Worm (Caenorhabditis elegans) whole organism, L4/young adult: ENCODE data around the gene R03H10.6.
"Not testable (repeated sequence)": the region's sequence is repeated elsewhere in the genome, so short reads cannot be mapped to it uniquely, and the experiment has no call there.

Source experiments
- W03F9.2 ChIP-seq: fragments of 150-350 bp; optimal IDR thresholded peaks from 2 replicates; lab custom pipeline; 2014; ENCODE audit warnings: missing biosample characterization, missing genetic modification characterization
- dao-5 ChIP-seq: sonication (generic microtip); optimal IDR thresholded peaks from 2 replicates; lab custom pipeline; 2016; ENCODE audit warnings: missing genotype, missing genetic modification characterization, moderate library complexity, missing compliant biosample characterization
- him-1 ChIP-seq: sonication (generic microtip); optimal IDR thresholded peaks from 2 replicates; lab custom pipeline; 2016; ENCODE audit warnings: missing genotype, missing genetic modification reagents, missing genetic modification characterization, missing compliant biosample characterization

R03H10.6 gene

DNA sequence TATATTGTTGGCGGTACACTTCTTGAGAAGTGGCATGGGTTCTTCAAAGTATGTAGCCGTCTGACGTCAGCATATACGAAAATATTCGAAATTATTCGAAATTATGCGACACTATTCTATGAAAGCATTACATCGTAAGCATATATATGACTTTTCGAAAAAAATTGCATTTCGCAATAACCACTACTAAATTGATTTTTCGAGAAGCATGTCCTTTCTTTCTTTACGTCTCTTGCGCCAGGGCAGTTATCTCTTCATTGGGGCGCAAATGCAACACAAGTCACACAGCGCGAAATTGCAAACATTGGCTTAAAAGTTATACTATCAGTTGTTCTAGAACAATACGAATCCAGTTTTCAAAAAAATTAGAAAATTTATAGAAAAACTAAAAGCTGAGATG, 544 bp upstream of the R03H10.6 start:
- TF ChIP-seq him-1 (tag; lab: Kevin White, UChicago), result no peak
- no peak for TF ChIP-seq W03F9.2
- no peak for TF ChIP-seq dao-5 (tag; lab: Kevin White, UChicago)

DNA sequence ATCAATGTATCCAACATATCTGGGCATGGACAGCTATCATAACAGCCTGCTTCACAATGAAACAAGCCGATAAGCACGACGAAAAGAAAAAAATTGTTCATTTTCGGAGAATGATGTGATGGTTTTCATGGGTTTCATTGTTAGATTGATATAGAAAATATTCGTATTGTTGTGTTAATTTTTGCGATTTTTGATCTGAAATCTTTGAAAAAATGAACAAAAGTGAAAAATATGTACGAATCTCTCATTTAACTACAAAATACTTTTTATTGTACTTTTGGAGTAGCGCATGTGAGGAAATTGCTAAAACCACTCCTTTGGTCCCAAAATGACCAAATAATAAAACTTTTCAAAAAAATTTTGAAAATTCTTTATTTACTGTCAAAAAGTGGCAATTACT, 2.8 kb downstream of the R03H10.6 start, which contains the start of gene R03H10.5:
Gene R03H10.5, minus strand, starts transcription at position 101 of the 400 bp plus-strand sequence.
- no peak for TF ChIP-seq dao-5 (tag; lab: Kevin White, UChicago)
- TF ChIP-seq him-1 (tag; lab: Kevin White, UChicago), result no peak

DNA sequence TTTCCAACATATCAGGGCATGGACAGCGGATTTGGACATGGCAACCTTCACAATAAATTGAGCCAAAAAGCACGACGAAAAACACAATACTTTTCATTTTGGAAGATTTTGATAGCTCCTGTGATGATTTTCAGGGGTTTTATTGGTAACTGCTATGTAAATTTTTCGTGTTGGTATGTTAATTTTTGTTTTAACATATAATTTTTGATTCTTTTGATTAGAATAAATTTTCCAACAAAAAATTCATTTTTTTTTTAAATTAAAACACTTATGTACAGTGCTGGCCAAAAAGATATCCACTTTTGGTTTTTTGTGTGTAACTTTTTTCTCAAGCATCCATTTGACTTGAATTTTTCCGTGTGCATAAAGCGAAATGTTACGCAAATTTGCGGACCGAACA, 4.9 kb downstream of the R03H10.6 start, which contains the start of gene R03H10.4:
Gene R03H10.4, minus strand, starts transcription at position 101 of the 400 bp plus-strand sequence.
- TF ChIP-seq W03F9.2; dao-5 (tag; lab: Kevin White, UChicago); him-1 (tag; lab: Kevin White, UChicago): not testable (repeated sequence)

DNA sequence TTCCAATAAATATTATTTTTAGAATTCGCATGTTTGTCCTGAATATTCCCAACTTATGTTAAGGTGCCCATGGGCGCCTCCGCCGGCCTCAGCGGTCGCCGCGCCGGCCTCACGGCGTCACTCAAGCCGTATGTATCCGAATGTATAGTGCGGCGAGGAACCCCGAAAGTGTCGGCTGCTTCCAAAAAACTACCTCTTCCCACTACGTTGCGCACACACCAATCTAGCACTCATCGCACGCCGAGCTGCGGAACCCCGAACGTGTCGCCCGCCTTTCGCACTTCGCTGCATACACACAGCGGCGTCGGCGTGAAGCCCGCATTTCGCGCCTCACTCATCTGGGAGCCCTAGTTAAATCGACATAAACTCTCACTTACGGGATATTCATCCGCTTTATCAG, 5.5 kb downstream of the R03H10.6 start:
- TF ChIP-seq dao-5 (tag; lab: Kevin White, UChicago) (no peak), W03F9.2 (no peak), him-1 (tag; lab: Kevin White, UChicago) (no peak)

DNA sequence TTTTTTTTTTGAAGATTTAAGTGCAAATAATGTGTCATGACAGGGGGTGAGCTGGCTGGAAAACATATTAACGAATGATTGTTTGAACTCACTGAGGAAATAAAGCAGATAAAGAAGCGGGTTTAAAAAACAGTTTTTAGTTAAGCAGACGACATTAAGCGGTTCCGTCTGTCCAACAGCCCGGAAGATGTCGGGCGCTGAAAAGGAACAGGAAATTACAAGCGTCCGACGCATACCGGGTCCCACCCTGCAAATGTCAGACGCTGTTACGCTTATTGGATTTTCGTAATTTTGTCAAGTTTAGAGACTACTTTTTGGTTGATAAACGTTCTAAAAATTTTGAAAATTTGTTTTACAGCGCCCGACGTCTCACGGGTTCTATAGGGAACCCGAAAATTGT, 13.7 kb downstream of the R03H10.6 start:
- TF ChIP-seq W03F9.2 (no peak), him-1 (tag; lab: Kevin White, UChicago) (no peak), dao-5 (tag; lab: Kevin White, UChicago) (no peak)

DNA sequence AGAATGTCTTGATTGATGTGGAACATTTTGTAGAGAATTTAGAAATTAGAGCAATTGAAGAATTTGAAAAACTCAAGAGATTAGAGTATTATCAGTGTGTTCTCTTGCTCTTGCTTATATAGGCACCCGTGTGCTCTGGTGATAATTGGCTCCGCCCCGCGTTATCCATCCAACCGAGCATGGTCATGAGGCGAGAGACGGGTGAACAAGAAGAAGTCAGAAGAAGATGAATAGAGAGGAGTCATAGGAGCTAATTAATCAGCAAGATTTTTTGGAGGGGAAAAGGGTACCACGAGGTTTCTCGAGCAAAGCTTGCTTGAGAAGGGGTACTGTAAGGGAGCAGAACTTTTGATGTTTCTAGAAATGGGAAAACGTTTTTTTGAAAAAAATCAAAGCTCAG, 15.5 kb downstream of the R03H10.6 start:
- TF ChIP-seq him-1 (tag; lab: Kevin White, UChicago), result no peak
- TF ChIP-seq W03F9.2, result no peak
- no peak for TF ChIP-seq dao-5 (tag; lab: Kevin White, UChicago)

DNA sequence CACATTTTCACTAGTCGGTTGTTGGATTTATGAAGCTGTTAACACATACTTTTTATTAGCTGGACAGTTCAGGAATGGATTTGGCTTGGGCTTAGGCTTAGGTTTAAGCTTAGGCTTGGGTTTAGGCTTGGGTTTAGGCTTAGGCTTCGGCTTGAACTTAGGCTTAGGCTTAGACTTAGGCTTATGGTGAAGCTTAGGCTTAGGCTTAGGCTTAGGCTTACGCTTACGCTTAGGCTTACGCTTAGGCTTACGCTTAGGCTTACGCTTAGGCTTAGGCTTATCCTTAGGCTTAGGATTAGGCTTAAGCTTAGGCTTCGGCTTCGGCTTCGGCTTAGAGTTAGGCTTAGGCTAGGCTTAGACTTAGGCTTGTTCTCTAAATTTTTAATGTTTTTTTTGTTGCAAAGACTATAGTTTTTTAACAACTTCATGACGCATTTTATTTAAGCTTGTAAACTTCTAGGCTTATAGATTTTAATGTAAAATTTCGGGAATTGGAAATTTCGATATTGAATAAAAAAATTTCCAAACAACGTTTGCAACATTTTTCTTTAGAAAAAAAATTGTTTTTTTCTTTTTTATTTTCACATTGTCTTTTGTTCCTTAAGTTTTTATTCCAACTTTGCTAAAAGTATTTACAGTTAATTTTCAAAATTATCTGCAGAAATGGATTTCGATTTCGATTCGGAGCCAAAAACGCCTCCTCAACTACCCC, 18.0 kb downstream of the R03H10.6 start, which contains the start of gene R03H10.2:
Gene R03H10.2, plus strand, starts transcription at position 662 of the 712 bp plus-strand sequence.
- TF ChIP-seq dao-5 (tag; lab: Kevin White, UChicago) (no peak), W03F9.2 (no peak), him-1 (tag; lab: Kevin White, UChicago) (no peak)

DNA sequence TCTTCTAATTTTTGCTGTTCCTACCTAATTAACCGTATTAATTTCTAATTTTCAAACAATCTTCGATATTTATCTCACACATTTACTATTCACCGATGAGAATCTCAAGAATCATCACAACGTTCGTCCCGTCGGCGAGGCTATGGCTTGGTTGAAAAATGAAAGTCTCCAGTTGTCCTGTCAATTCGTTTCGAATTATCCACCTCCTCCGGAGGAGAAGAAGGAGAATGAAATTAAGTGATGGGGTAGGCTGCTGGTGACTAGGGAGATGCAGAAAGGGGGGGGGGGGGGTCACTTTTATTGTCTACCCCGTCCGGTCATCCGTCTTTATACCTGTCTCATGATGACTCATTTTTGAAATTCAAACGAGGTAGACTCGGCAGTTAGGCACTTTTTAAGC, 20.4 kb downstream of the R03H10.6 start:
- TF ChIP-seq W03F9.2 (no peak), dao-5 (tag; lab: Kevin White, UChicago) (no peak), him-1 (tag; lab: Kevin White, UChicago) (no peak)

DNA sequence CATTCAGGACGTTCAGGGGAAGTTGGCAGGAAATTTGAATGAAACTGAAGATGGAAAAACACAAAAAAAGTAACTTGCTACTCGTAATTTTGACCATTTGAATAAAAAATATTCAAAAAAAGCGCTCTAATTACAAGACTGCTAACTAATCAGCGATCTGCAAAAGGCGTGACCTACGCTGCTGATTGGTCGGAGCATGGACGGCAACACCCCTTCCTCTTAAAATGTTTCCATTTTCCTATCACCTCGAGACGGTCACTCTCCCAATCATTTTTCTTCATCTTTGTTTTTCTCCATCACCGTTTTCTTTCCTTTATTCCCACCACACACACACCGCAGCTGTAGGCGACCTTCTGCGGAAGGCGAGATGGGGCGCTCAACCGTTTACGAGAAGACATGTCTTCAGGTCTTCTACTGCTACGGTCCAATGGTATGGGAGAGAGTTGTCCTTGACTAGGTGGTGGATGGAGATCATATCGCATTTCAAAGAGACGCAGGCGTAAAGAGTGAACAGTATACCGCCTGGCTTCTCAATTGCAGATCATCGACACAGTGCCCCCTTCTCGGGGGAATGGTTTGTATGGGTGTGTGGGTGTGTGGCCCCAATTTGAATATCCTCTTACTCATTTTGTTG, 21.7 kb downstream of the R03H10.6 start:
- no peak for TF ChIP-seq dao-5 (tag; lab: Kevin White, UChicago)
- no peak for TF ChIP-seq W03F9.2
- TF ChIP-seq him-1 (tag; lab: Kevin White, UChicago), result no peak

DNA sequence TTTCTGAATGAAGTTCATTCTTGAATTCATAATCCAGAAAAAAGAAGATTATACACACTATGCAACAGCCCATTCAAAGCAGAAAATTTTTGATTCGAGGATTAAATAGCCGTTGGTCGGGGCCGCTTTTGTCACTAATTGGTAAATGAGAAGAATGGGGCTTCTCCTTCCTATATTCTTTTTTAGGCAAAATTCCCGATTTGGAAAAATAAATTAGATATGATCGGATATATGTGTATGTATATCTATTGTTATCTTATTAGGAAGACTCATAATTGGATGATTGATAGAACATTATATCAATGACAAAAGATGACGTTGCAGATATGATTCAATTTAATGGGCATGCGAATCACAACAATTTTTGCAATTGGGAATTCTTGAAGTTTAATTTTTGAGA, 23.1 kb downstream of the R03H10.6 start:
- TF ChIP-seq W03F9.2 (no peak), him-1 (tag; lab: Kevin White, UChicago) (no peak), dao-5 (tag; lab: Kevin White, UChicago) (no peak)

DNA sequence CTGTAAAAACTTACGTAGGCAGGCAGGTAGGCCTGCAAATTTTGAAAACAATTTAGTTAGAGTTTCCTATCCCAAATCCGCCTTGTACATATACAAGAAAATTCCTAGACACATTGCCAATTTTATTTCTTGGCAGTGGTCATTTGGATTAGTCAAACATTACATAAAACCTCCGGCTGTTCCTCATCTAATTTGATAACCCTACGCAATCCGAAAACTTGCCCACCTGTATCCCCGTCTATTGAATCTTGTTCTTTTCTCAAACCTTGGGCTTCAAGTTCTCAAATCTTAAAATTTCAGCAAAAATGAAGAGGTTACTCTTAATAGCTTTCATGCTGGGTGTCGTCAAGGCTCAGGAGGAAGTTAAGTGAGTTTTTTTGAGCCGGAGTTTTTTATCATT, 27.3 kb downstream of the R03H10.6 start, which contains the start of gene F56D3.1:
Gene F56D3.1, plus strand, starts transcription at position 301 of the 400 bp plus-strand sequence.
- TF ChIP-seq him-1 (tag; lab: Kevin White, UChicago) (no peak), dao-5 (tag; lab: Kevin White, UChicago) (no peak), W03F9.2 (no peak)

DNA sequence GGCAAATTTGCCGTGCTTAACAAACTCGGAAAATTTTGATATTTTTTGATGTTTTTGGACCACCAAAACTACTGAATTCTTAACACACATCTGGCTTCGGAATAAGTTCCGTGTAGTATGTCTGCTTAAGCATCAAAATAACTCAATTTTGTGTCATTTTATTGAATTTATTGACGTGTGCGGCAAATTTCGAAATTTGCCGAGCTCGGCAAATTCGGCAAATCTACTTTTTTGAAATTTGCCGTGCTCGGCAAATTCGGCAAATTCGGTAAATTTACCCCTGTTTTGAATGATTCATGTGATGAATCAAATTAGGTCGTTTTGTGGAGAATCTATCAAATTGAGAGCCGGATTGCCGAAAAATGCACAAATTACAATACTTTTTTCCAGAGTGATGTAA, 38.0 kb downstream of the R03H10.6 start, which contains the start of gene ast-1:
Gene ast-1, minus strand, starts transcription at position 101 of the 400 bp plus-strand sequence.
- TF ChIP-seq dao-5 (tag; lab: Kevin White, UChicago); him-1 (tag; lab: Kevin White, UChicago); W03F9.2: not testable (repeated sequence)

DNA sequence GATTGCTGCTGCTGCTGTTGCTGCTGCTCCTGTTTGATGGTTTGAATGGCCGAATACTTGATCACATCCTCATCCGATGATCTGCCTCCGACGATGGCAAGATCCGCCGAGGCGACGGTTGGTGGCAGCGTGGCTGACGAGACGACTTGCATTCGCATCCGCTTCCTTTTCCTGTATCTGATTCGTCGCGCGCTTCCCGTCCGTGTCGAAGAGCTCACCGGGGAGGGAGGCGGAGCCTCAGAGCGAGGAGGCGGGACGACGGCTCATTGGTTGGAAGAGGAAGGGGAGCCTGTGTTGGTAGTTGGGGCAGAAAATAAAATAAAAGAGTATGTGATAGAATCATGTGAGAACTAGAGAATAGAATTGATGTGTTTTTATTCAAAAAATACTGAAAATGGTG, 38.6 kb downstream of the R03H10.6 start:
- TF ChIP-seq W03F9.2 (no peak), him-1 (tag; lab: Kevin White, UChicago) (no peak), dao-5 (tag; lab: Kevin White, UChicago) (no peak)

DNA sequence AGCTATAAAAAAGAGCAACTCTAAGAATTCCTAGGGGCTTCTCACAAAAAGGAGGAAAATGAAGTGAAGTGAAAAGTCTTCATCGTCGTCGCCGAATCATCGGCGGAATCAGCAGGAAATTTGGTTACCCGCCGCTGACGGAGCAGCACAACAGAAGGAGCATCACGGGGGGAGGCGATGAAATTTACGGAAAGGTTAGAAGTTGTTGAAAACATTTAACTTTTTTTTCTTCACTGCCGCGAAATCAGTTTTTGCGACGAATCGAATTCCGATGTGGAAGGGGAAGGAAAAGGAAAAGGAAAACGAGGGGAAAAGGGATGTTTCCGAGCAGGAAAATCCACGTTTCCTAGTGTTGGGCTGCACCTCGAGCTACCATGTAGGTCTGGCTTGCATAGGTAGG, 40.0 kb downstream of the R03H10.6 start:
- no peak for TF ChIP-seq dao-5 (tag; lab: Kevin White, UChicago)
- no peak for TF ChIP-seq W03F9.2
